Fruit fly (Drosophila melanogaster) whole organism, embryonic: ENCODE data around the gene CG32313.
A peak's percentile ranks its signal among the peaks of the same experiment; 100 is the strongest.

ENCODE experiments used
- Antp ChIP-seq: fragments of 200-800 bp; sonication (Bioruptor generic); optimal IDR thresholded peaks from 3 replicates; lab custom pipeline; 2016; ENCODE audit warnings: missing biosample characterization, missing genetic modification characterization
- CG10147 ChIP-seq: fragments of 200-800 bp; sonication (Bioruptor generic); optimal IDR thresholded peaks from 2 replicates; lab custom pipeline; 2019; ENCODE audit warnings: missing biosample characterization, mild to moderate bottlenecking, missing genetic modification characterization, moderate library complexity
- CG11456 ChIP-seq: fragments of 200-800 bp; sonication (Bioruptor generic); IDR thresholded peaks from 3 replicates; pipeline ENCODE4 v1.3.6; 2022; ENCODE audit warnings: missing biosample characterization, missing genetic modification characterization
- CG12155 ChIP-seq: fragments of 200-800 bp; sonication (Bioruptor generic); optimal IDR thresholded peaks from 3 replicates; lab custom pipeline; 2016; ENCODE audit warnings: missing biosample characterization, missing genetic modification characterization
- CG12219 ChIP-seq: fragments of 200-800 bp; sonication (Bioruptor generic); optimal IDR thresholded peaks from 3 replicates; lab custom pipeline; 2018; ENCODE audit warnings: missing biosample characterization, mild to moderate bottlenecking, missing genetic modification characterization
- CG13296 ChIP-seq: fragments of 200-800 bp; sonication (Bioruptor generic); optimal IDR thresholded peaks from 3 replicates; lab custom pipeline; 2018; ENCODE audit warnings: missing biosample characterization, mild to moderate bottlenecking, missing genetic modification characterization
- CG15514 ChIP-seq: fragments of 200-800 bp; sonication (Bioruptor generic); optimal IDR thresholded peaks from 3 replicates; lab custom pipeline; 2017; ENCODE audit warnings: missing biosample characterization, missing genetic modification characterization, mild to moderate bottlenecking, moderate library complexity, missing genetic modification reagents
- CG16813 ChIP-seq: fragments of 200-800 bp; sonication (Bioruptor generic); IDR thresholded peaks from 3 replicates; pipeline ENCODE4 v1.3.6; 2022; ENCODE audit warnings: missing biosample characterization, missing genetic modification characterization; ENCODE audit not compliant: partially characterized antibody
- CG17328 ChIP-seq: fragments of 200-800 bp; sonication (Bioruptor generic); IDR thresholded peaks from 2 replicates; pipeline ENCODE4 v1.3.6; 2022; ENCODE audit warnings: missing biosample characterization, missing genetic modification characterization
- CG17912 ChIP-seq: fragments of 200-800 bp; sonication (Bioruptor generic); optimal IDR thresholded peaks from 2 replicates; lab custom pipeline; 2018; ENCODE audit warnings: missing biosample characterization, mild to moderate bottlenecking, missing genetic modification characterization
- CG31388 ChIP-seq: fragments of 200-800 bp; sonication (Bioruptor generic); optimal IDR thresholded peaks from 2 replicates; lab custom pipeline; 2016; ENCODE audit warnings: missing biosample characterization, missing genetic modification characterization
- CG32772 ChIP-seq: fragments of 200-800 bp; sonication (Bioruptor generic); IDR thresholded peaks from 2 replicates; pipeline ENCODE4 v1.3.6; 2022; ENCODE audit warnings: missing biosample characterization, missing genetic modification characterization
- CG3995 ChIP-seq: fragments of 200-800 bp; sonication (Bioruptor generic); optimal IDR thresholded peaks from 3 replicates; lab custom pipeline; 2016; ENCODE audit warnings: missing biosample characterization, missing genetic modification characterization
- CG4282 ChIP-seq: fragments of 200-800 bp; sonication (Bioruptor generic); optimal IDR thresholded peaks from 2 replicates; lab custom pipeline; 2016; ENCODE audit warnings: missing biosample characterization, missing genetic modification characterization
- CG4730 ChIP-seq: fragments of 200-800 bp; sonication (Bioruptor generic); IDR thresholded peaks from 2 replicates; pipeline ENCODE4 v1.3.6; 2022; ENCODE audit warnings: missing biosample characterization, missing genetic modification characterization
- CG5180 ChIP-seq: fragments of 200-800 bp; sonication (Bioruptor generic); optimal IDR thresholded peaks from 3 replicates; lab custom pipeline; 2017; ENCODE audit warnings: missing biosample characterization, missing genetic modification characterization, mild to moderate bottlenecking, moderate library complexity, missing genetic modification reagents
- CG6175 ChIP-seq: fragments of 200-800 bp; sonication (Bioruptor generic); IDR thresholded peaks from 3 replicates; pipeline ENCODE4 v1.3.6; 2022; ENCODE audit warnings: missing biosample characterization, missing genetic modification characterization
- CG6272 ChIP-seq: fragments of 200-800 bp; sonication (Bioruptor generic); IDR thresholded peaks from 2 replicates; pipeline ENCODE4 v1.3.6; 2022; ENCODE audit warnings: missing biosample characterization, missing genetic modification characterization
- CG6813 ChIP-seq: fragments of 200-800 bp; sonication (Bioruptor generic); optimal IDR thresholded peaks from 2 replicates; lab custom pipeline; 2017; ENCODE audit warnings: missing biosample characterization, missing genetic modification characterization, mild to moderate bottlenecking, moderate library complexity, missing genetic modification reagents
- CG8359 ChIP-seq: fragments of 200-800 bp; sonication (Bioruptor generic); optimal IDR thresholded peaks from 2 replicates; lab custom pipeline; 2017; ENCODE audit warnings: missing biosample characterization, mild to moderate bottlenecking, missing genetic modification characterization, borderline replicate concordance
- CG9817 ChIP-seq: fragments of 200-800 bp; sonication (Bioruptor generic); optimal IDR thresholded peaks from 2 replicates; lab custom pipeline; 2018; ENCODE audit warnings: missing biosample characterization, mild to moderate bottlenecking, missing genetic modification characterization, moderate library complexity
- CrebB ChIP-seq: fragments of 200-800 bp; sonication (Bioruptor generic); optimal IDR thresholded peaks from 3 replicates; lab custom pipeline; 2018; ENCODE audit warnings: missing biosample characterization, mild to moderate bottlenecking, missing genetic modification characterization
- Dfd ChIP-seq, 2 experiments: fragments of >200 bp; optimal IDR thresholded peaks; 2 replicates each; lab custom pipeline; 2017; ENCODE audit warnings: missing biosample characterization in 2 of 2, missing genetic modification characterization in 2 of 2
- E2f1 ChIP-seq: fragments of 200-800 bp; sonication (Bioruptor generic); IDR thresholded peaks from 2 replicates; pipeline ENCODE4 v1.3.6; 2022; ENCODE audit warnings: missing biosample characterization, missing genetic modification characterization
- H15 ChIP-seq: fragments of 200-800 bp; sonication (Bioruptor generic); IDR thresholded peaks from 3 replicates; pipeline ENCODE4 v1.3.6; 2022; ENCODE audit warnings: missing biosample characterization, missing genetic modification characterization
- H2.0 ChIP-seq: fragments of 200-800 bp; sonication (Bioruptor generic); IDR thresholded peaks from 2 replicates; pipeline ENCODE4 v1.3.6; 2022; ENCODE audit warnings: missing biosample characterization, missing genetic modification characterization
- NFAT ChIP-seq: fragments of 200-800 bp; sonication (Bioruptor generic); IDR thresholded peaks from 2 replicates; pipeline ENCODE4 v1.3.6; 2022; ENCODE audit warnings: missing biosample characterization, missing genetic modification characterization
- Oaz ChIP-seq: fragments of 200-800 bp; sonication (Bioruptor generic); IDR thresholded peaks from 2 replicates; pipeline ENCODE4 v1.3.6; 2022; ENCODE audit warnings: missing biosample characterization, missing genetic modification characterization
- Pdp1 ChIP-seq, 2 experiments: fragments of 200-800 bp; sonication (Bioruptor generic); optimal IDR thresholded peaks; 3 replicates each; lab custom pipeline; 2016; ENCODE audit warnings: missing biosample characterization in 2 of 2, missing genetic modification characterization in 2 of 2, mild to moderate bottlenecking in 1 of 2, moderate library complexity in 1 of 2
- Sox100B ChIP-seq: fragments of 200-800 bp; sonication (Bioruptor generic); optimal IDR thresholded peaks from 3 replicates; lab custom pipeline; 2018; ENCODE audit warnings: missing biosample characterization, mild to moderate bottlenecking, missing genetic modification characterization
- btn ChIP-seq: fragments of 200-800 bp; sonication (Bioruptor generic); optimal IDR thresholded peaks from 2 replicates; lab custom pipeline; 2016; ENCODE audit warnings: missing biosample characterization, missing genetic modification characterization
- ci ChIP-seq: fragments of 200-800 bp; sonication (Bioruptor generic); IDR thresholded peaks from 3 replicates; pipeline ENCODE4 v1.3.6; 2022; ENCODE audit warnings: missing biosample characterization, missing genetic modification characterization
- crol ChIP-seq: fragments of 200-800 bp; sonication (Bioruptor generic); IDR thresholded peaks from 2 replicates; pipeline ENCODE4 v1.3.6; 2022; ENCODE audit warnings: missing biosample characterization, missing genetic modification characterization
- dan ChIP-seq: fragments of 200-800 bp; sonication (Bioruptor generic); IDR thresholded peaks from 2 replicates; pipeline ENCODE4 v1.3.6; 2022; ENCODE audit warnings: missing biosample characterization, missing genetic modification characterization
- exex ChIP-seq: fragments of 200-800 bp; sonication (Bioruptor generic); optimal IDR thresholded peaks from 4 replicates; lab custom pipeline; 2018; ENCODE audit warnings: missing biosample characterization, mild to moderate bottlenecking, missing genetic modification characterization, moderate library complexity
- hkb ChIP-seq, 2 experiments: fragments of 200-800 bp in 1 of 2; fragments of >200 bp in 1 of 2; sonication (Bioruptor generic) in 1 of 2; IDR thresholded peaks in 1 of 2; optimal IDR thresholded peaks in 1 of 2; 2 replicates each; pipeline versions ENCODE4 v1.3.6 to Lab custom; 2017 to 2022; ENCODE audit warnings: missing biosample characterization in 1 of 2, missing genetic modification characterization in 1 of 2
- lab ChIP-seq: fragments of 200-800 bp; sonication (Bioruptor generic); optimal IDR thresholded peaks from 3 replicates; lab custom pipeline; 2017; ENCODE audit warnings: missing biosample characterization, missing genetic modification characterization, mild to moderate bottlenecking, moderate library complexity, missing genetic modification reagents
- lola ChIP-seq, 3 experiments: fragments of >200 bp in 2 of 3; fragments of 200-800 bp in 1 of 3; sonication (Bioruptor generic) in 1 of 3; optimal IDR thresholded peaks; 2 replicates each; lab custom pipeline; 2017 to 2019; ENCODE audit warnings: missing biosample characterization in 3 of 3, missing genetic modification characterization in 3 of 3, mild to moderate bottlenecking in 1 of 3, moderate library complexity in 1 of 3
- luna ChIP-seq: fragments of 200-800 bp; sonication (Bioruptor generic); optimal IDR thresholded peaks from 2 replicates; lab custom pipeline; 2016; ENCODE audit warnings: missing biosample characterization, missing genetic modification characterization
- nau ChIP-seq: fragments of 200-800 bp; sonication (Bioruptor generic); optimal IDR thresholded peaks from 3 replicates; lab custom pipeline; 2017; ENCODE audit warnings: missing biosample characterization, mild to moderate bottlenecking, missing genetic modification characterization, missing genetic modification reagents
- onecut ChIP-seq: fragments of 200-800 bp; sonication (Bioruptor generic); IDR thresholded peaks from 2 replicates; pipeline ENCODE4 v1.3.6; 2022; ENCODE audit warnings: missing biosample characterization, missing genetic modification characterization
- org-1 ChIP-seq: fragments of 200-800 bp; sonication (Bioruptor generic); optimal IDR thresholded peaks from 2 replicates; lab custom pipeline; 2017; ENCODE audit warnings: missing biosample characterization, missing genetic modification characterization
- shn ChIP-seq: fragments of 200-800 bp; sonication (Bioruptor generic); optimal IDR thresholded peaks from 3 replicates; lab custom pipeline; 2016; ENCODE audit warnings: missing biosample characterization, missing genetic modification characterization
- slbo ChIP-seq: fragments of 200-800 bp; sonication (Bioruptor generic); IDR thresholded peaks from 2 replicates; pipeline ENCODE4 v1.3.6; 2022; ENCODE audit warnings: missing biosample characterization, missing genetic modification characterization
- trem ChIP-seq: fragments of 200-800 bp; optimal IDR thresholded peaks from 3 replicates; lab custom pipeline; 2019; ENCODE audit warnings: missing biosample characterization, mild to moderate bottlenecking, missing genetic modification characterization, moderate library complexity
- twi ChIP-seq: fragments of 200-800 bp; optimal IDR thresholded peaks from 2 replicates; lab custom pipeline; 2019; ENCODE audit warnings: missing biosample characterization, mild to moderate bottlenecking, missing genetic modification characterization, moderate library complexity
- tx ChIP-seq: fragments of 200-800 bp; sonication (Bioruptor generic); optimal IDR thresholded peaks from 2 replicates; lab custom pipeline; 2016; ENCODE audit warnings: missing biosample characterization, missing genetic modification characterization
- wdn ChIP-seq: fragments of 200-800 bp; sonication (Bioruptor generic); IDR thresholded peaks from 2 replicates; pipeline ENCODE4 v1.3.6; 2022; ENCODE audit warnings: missing biosample characterization, missing genetic modification characterization
- z ChIP-seq: fragments of 200-800 bp; sonication (Bioruptor generic); IDR thresholded peaks from 3 replicates; pipeline ENCODE4 v1.3.6; 2022; ENCODE audit warnings: missing biosample characterization, missing genetic modification characterization

Gene CG32313

dm6 chr3L:1546349-1547116, 990 bp upstream of the CG32313 start (continued):
- TF ChIP-seq CG4730 (GFP tag; lab: Robert Waterston, UW) (no peak), CG10147 (no peak), trem (tag; lab: Kevin White, UChicago) (no peak), z (GFP tag; lab: Robert Waterston, UW) (no peak), wdn (no peak), slbo (no peak), CG31388 (GFP tag; lab: Kevin White, UChicago) (no peak), CG32772 (GFP tag; lab: Robert Waterston, UW) (no peak), twi (tag; lab: Kevin White, UChicago) (no peak), H15 (GFP tag; lab: Robert Waterston, UW) (no peak), lab (GFP tag; lab: Kevin White, UChicago) (peak; percentile 31), Sox100B (GFP tag; lab: Kevin White, UChicago) (no peak), onecut (GFP tag; lab: Robert Waterston, UW) (peak; percentile 98), CG6813 (GFP tag; lab: Kevin White, UChicago) (peak; percentile 18), CG6272 (GFP tag; lab: Robert Waterston, UW) (no peak), CG8359 (GFP tag; lab: Kevin White, UChicago) (no peak), CG17912 (GFP tag; lab: Kevin White, UChicago) (no peak), luna (GFP tag; lab: Kevin White, UChicago) (no peak), CG12219 (no peak), CG12155 (no peak), lola (GFP tag; optimal IDR thresholded peaks at IDR 0.05; lab: Kevin White, UChicago) (no peak), CG3995 (GFP tag; lab: Kevin White, UChicago) (no peak), shn (GFP tag; lab: Kevin White, UChicago) (peak; percentile 42), crol (GFP tag; lab: Robert Waterston, UW) (peak; percentile 66; the same call in 1 of the 2 replicates), Dfd (GFP tag; optimal IDR thresholded peaks at IDR 0.05; lab: Kevin White, UChicago) (no peak), Pdp1 (GFP tag; optimal IDR thresholded peaks at IDR 0.05; lab: Kevin White, UChicago) (peak in 1 of 2 experiments; percentile 93), hkb (optimal IDR thresholded peaks at IDR 0.05; lab: Kevin White, UChicago) (no peak), hkb (GFP tag; IDR thresholded peaks at IDR 0.05; lab: Robert Waterston, UW) (no peak), CG6175 (peak; percentile 84; the same call in 2 of the 3 replicates), CG13296 (no peak), CG9817 (tag; lab: Kevin White, UChicago) (no peak), NFAT (no peak), dan (GFP tag; lab: Robert Waterston, UW) (no peak), exex (tag; lab: Kevin White, UChicago) (peak; percentile 22), Antp (GFP tag; lab: Kevin White, UChicago) (no peak), ci (GFP tag; lab: Robert Waterston, UW) (peak; percentile 36; the same call in 1 of the 3 replicates), btn (GFP tag; lab: Kevin White, UChicago) (no peak), CG4282 (no peak), Oaz (GFP tag; lab: Robert Waterston, UW) (no peak), CG15514 (GFP tag; lab: Kevin White, UChicago) (peak; percentile 19), CG16813 (no peak), CrebB (tag; lab: Kevin White, UChicago) (peak; percentile 15), org-1 (no peak), E2f1 (GFP tag; lab: Robert Waterston, UW) (no peak), CG5180 (GFP tag; lab: Kevin White, UChicago) (peak; percentile 14), tx (GFP tag; lab: Kevin White, UChicago) (no peak), nau (no peak), CG17328 (GFP tag; lab: Robert Waterston, UW) (no peak), H2.0 (no peak), CG11456 (GFP tag; lab: Robert Waterston, UW) (no peak)
